Fruit fly (Drosophila melanogaster) whole organism: ENCODE data around the gene CG10970.

Source experiments
- Dll ChIP-seq: fragments of >200 bp; optimal IDR thresholded peaks from 2 replicates; lab custom pipeline; 2017
- EcR ChIP-seq, 2 experiments: fragments of >200 bp; optimal IDR thresholded peaks; 2 replicates each; lab custom pipeline; 2017; ENCODE audit warnings: missing biosample characterization in 2 of 2, missing genetic modification characterization in 2 of 2, missing genetic modification reagents in 2 of 2
- pan ChIP-seq: fragments of >200 bp; optimal IDR thresholded peaks from 2 replicates; lab custom pipeline; 2017
- psq ChIP-seq: fragments of >200 bp; optimal IDR thresholded peaks from 2 replicates; lab custom pipeline; 2017
- usp ChIP-seq: fragments of >200 bp; optimal IDR thresholded peaks from 2 replicates; lab custom pipeline; 2017; ENCODE audit warnings: missing biosample characterization, missing genetic modification characterization, mixed read lengths

- no peak for TF ChIP-seq usp (GFP tag; lab: Kevin White, UChicago)
- no peak for TF ChIP-seq psq (lab: Kevin White, UChicago)
- TF ChIP-seq EcR (GFP tag; optimal IDR thresholded peaks at IDR 0.05; lab: Kevin White, UChicago): no peak
- TF ChIP-seq Dll (lab: Kevin White, UChicago): no peak
- TF ChIP-seq pan: no peak
These were observed 11.1 kb downstream of the CG10970 start for dm6 chrX:9060078-9060477.
